Fruit fly (Drosophila melanogaster): ENCODE data around the gene MFS3.

Gene MFS3

dm6 chr2L:1144371-1145360 is 1.7 kb downstream of the MFS3 start (continued):
- TF ChIP-seq Taf1 (GFP tag; IDR thresholded peaks at IDR 0.05), result no peak
- TF ChIP-seq CG32532 (GFP tag; IDR thresholded peaks at IDR 0.05), result 0 out of 2 replicates have a peak, but pooled peaks have one; percentile 18
- TF ChIP-seq slbo (GFP tag; IDR thresholded peaks at IDR 0.05), result peak; percentile 60
- 0 out of 2 replicates have a peak, but pooled peaks have one; percentile 8 for TF ChIP-seq ap (GFP tag; IDR thresholded peaks at IDR 0.05)
- TF ChIP-seq grn (GFP tag; optimal IDR thresholded peaks at IDR 0.05), result no peak
- no peak for TF ChIP-seq klu (GFP tag; IDR thresholded peaks at IDR 0.05)
- TF ChIP-seq org-1 (GFP tag; optimal IDR thresholded peaks at IDR 0.05), result peak; percentile 37
- no peak for TF ChIP-seq pzg (GFP tag; optimal IDR thresholded peaks at IDR 0.05)
- TF ChIP-seq ro (GFP tag; IDR thresholded peaks at IDR 0.05), result no peak
- 0 out of 3 replicates have a peak, but pooled peaks have one; percentile 16 for TF ChIP-seq CG2889 (GFP tag; IDR thresholded peaks at IDR 0.05)
- TF ChIP-seq MTF-1 (GFP tag; optimal IDR thresholded peaks at IDR 0.05; ENCODE audit: borderline replicate concordance), result no peak
- no peak for TF ChIP-seq MESR4 (GFP tag; optimal IDR thresholded peaks at IDR 0.05)
- no peak for TF ChIP-seq gsb (GFP tag; IDR thresholded peaks at IDR 0.05)
- no peak for TF ChIP-seq CG6813 (GFP tag; optimal IDR thresholded peaks at IDR 0.05)
- TF ChIP-seq Sox102F (GFP tag; optimal IDR thresholded peaks at IDR 0.05), result peak; percentile 79
- peak; percentile 23 for TF ChIP-seq salm (tag; optimal IDR thresholded peaks at IDR 0.05)
- TF ChIP-seq CG16779 (GFP tag; IDR thresholded peaks at IDR 0.05), result no peak
- TF ChIP-seq Dip3 (GFP tag; optimal IDR thresholded peaks at IDR 0.05), result peak; percentile 48
- TF ChIP-seq Dfd (GFP tag; optimal IDR thresholded peaks at IDR 0.05), result no peak
- no peak for TF ChIP-seq TFAM (GFP tag; optimal IDR thresholded peaks at IDR 0.05)
- TF ChIP-seq bowl (GFP tag; IDR thresholded peaks at IDR 0.05), result no peak
- no peak for TF ChIP-seq sob (GFP tag; IDR thresholded peaks at IDR 0.05)
- TF ChIP-seq CG10543 (GFP tag; optimal IDR thresholded peaks at IDR 0.05), result no peak
- TF ChIP-seq CG30020 (tag; optimal IDR thresholded peaks at IDR 0.05), result no peak
- TF ChIP-seq CG17385 (GFP tag; optimal IDR thresholded peaks at IDR 0.05), result peak; percentile 64
- no peak for TF ChIP-seq scrt (GFP tag; optimal IDR thresholded peaks at IDR 0.05)
- TF ChIP-seq HLHmδ (GFP tag; optimal IDR thresholded peaks at IDR 0.05), result no peak
- peak; percentile 39 for TF ChIP-seq CG12155 (GFP tag; optimal IDR thresholded peaks at IDR 0.05)
- no peak for TF ChIP-seq YL-1 (GFP tag; optimal IDR thresholded peaks at IDR 0.05)
- TF ChIP-seq CG11398 (GFP tag; optimal IDR thresholded peaks at IDR 0.05), result no peak
- peak; percentile 42 for TF ChIP-seq CG13296 (GFP tag; optimal IDR thresholded peaks at IDR 0.05)
- TF ChIP-seq CG4730 (GFP tag; IDR thresholded peaks at IDR 0.05), result 0 out of 2 replicates have a peak, but pooled peaks have one; percentile 10
- TF ChIP-seq CG10274 (GFP tag; optimal IDR thresholded peaks at IDR 0.05), result peak; percentile 28
- TF ChIP-seq CG4617 (GFP tag; optimal IDR thresholded peaks at IDR 0.05; ENCODE audit: borderline replicate concordance), result no peak
- TF ChIP-seq knrl (GFP tag; IDR thresholded peaks at IDR 0.05; ENCODE audit: partially characterized antibody), result no peak
- peak; percentile 67 for TF ChIP-seq CG7839 (tag; optimal IDR thresholded peaks at IDR 0.05)
- no peak for TF ChIP-seq p53 (GFP tag; optimal IDR thresholded peaks at IDR 0.05)
- TF ChIP-seq jing (GFP tag; optimal IDR thresholded peaks at IDR 0.05), result peak; percentile 28
- no peak for TF ChIP-seq hbn (GFP tag; IDR thresholded peaks at IDR 0.05; ENCODE audit: partially characterized antibody)
- TF ChIP-seq CG10431 (GFP tag; optimal IDR thresholded peaks at IDR 0.05), result no peak
- TF ChIP-seq Doc2 (GFP tag; IDR thresholded peaks at IDR 0.05), result no peak
- no peak for TF ChIP-seq pan (optimal IDR thresholded peaks at IDR 0.05)
- peak in 1 of 2 experiments; percentile 40 for TF ChIP-seq pan (GFP tag; optimal IDR thresholded peaks at IDR 0.05 in 1 of 2, IDR thresholded peaks at IDR 0.05 in 1 of 2)
- TF ChIP-seq CG13287 (GFP tag; IDR thresholded peaks at IDR 0.05; ENCODE audit: partially characterized antibody), result no peak
- TF ChIP-seq CG12236 (GFP tag; optimal IDR thresholded peaks at IDR 0.05), result no peak
- peak; percentile 9 for TF ChIP-seq CG17568 (GFP tag; optimal IDR thresholded peaks at IDR 0.05)
- TF ChIP-seq CG32772 (GFP tag; IDR thresholded peaks at IDR 0.05), result 0 out of 2 replicates have a peak, but pooled peaks have one; percentile 12
- no peak for TF ChIP-seq CG15011 (GFP tag; optimal IDR thresholded peaks at IDR 0.05)
